Worm (Caenorhabditis elegans) whole organism, early embryonic: ENCODE data around the gene ttr-28.

Experiments
- B0310.2 ChIP-seq: sonication (generic microtip); optimal IDR thresholded peaks from 2 replicates; lab custom pipeline; 2016; ENCODE audit warnings: mild to moderate bottlenecking, missing genetic modification characterization, missing compliant biosample characterization
- F13C5.2 ChIP-seq: sonication (generic microtip); optimal IDR thresholded peaks from 2 replicates; lab custom pipeline; 2017; ENCODE audit warnings: mild to moderate bottlenecking, missing genetic modification characterization, inconsistent platforms, missing compliant biosample characterization
- aly-1 ChIP-seq: sonication (generic microtip); optimal IDR thresholded peaks from 2 replicates; lab custom pipeline; 2016; ENCODE audit warnings: missing genetic modification characterization, missing compliant biosample characterization
- ama-1 ChIP-seq: fragments of 150-350 bp; optimal IDR thresholded peaks from 2 replicates; lab custom pipeline; 2014
- ceh-13 ChIP-seq: fragments of 200-800 bp; sonication (Bioruptor generic); optimal IDR thresholded peaks from 2 replicates; lab custom pipeline; 2018; ENCODE audit warnings: mild to moderate bottlenecking, missing genetic modification characterization, missing compliant biosample characterization
- ceh-36 ChIP-seq: sonication (generic microtip); optimal IDR thresholded peaks from 2 replicates; lab custom pipeline; 2016; ENCODE audit warnings: missing genetic modification characterization, inconsistent platforms, missing compliant biosample characterization
- ets-7 ChIP-seq: sonication (generic microtip); optimal IDR thresholded peaks from 2 replicates; lab custom pipeline; 2016; ENCODE audit warnings: missing genotype, missing genetic modification characterization, missing compliant biosample characterization
- flt-1 ChIP-seq: fragments of 200-800 bp; sonication (Bioruptor generic); IDR thresholded peaks from 2 replicates; pipeline ENCODE4 v1.3.6; 2022; ENCODE audit warnings: missing genetic modification characterization, missing compliant biosample characterization
- hmbx-1 ChIP-seq: sonication (generic microtip); optimal IDR thresholded peaks from 2 replicates; lab custom pipeline; 2016; ENCODE audit warnings: mild to moderate bottlenecking, missing genetic modification characterization, missing compliant biosample characterization
- hmg-4 ChIP-seq: fragments of 200-800 bp; sonication (Bioruptor generic); optimal IDR thresholded peaks from 2 replicates; lab custom pipeline; 2018; ENCODE audit warnings: mild to moderate bottlenecking, missing genetic modification characterization, missing compliant biosample characterization
- hnd-1 ChIP-seq: sonication (generic microtip); optimal IDR thresholded peaks from 2 replicates; lab custom pipeline; 2016; ENCODE audit warnings: missing genetic modification characterization, missing compliant biosample characterization
- pes-1 ChIP-seq: fragments of 200-800 bp; sonication (Bioruptor generic); IDR thresholded peaks from 2 replicates; pipeline ENCODE4 v1.3.6; 2022; ENCODE audit warnings: missing genetic modification reagents, missing genetic modification characterization, missing compliant biosample characterization
- scrt-1 ChIP-seq: fragments of 200-800 bp; sonication (Bioruptor generic); IDR thresholded peaks from 2 replicates; pipeline ENCODE4 v1.3.6; 2022; ENCODE audit warnings: missing genetic modification characterization, missing compliant biosample characterization
- sea-1 ChIP-seq: fragments of 200-800 bp; sonication (Bioruptor generic); conservative IDR thresholded peaks from 2 replicates; pipeline ENCODE4 v1.3.6; 2022; ENCODE audit warnings: missing genetic modification characterization, missing compliant biosample characterization
- tbx-11 ChIP-seq: fragments of 200-800 bp; sonication (Bioruptor generic); IDR thresholded peaks from 2 replicates; pipeline ENCODE4 v1.3.6; 2022; ENCODE audit warnings: missing genetic modification characterization, missing compliant biosample characterization
- tbx-37 ChIP-seq: fragments of 200-800 bp; sonication (Bioruptor generic); conservative IDR thresholded peaks from 2 replicates; pipeline ENCODE4 v1.3.6; 2022; ENCODE audit warnings: missing genetic modification reagents, missing genetic modification characterization, missing compliant biosample characterization
- tra-4 ChIP-seq: sonication (generic microtip); optimal IDR thresholded peaks from 2 replicates; lab custom pipeline; 2017; ENCODE audit warnings: missing genetic modification characterization, missing compliant biosample characterization

ttr-28 gene

ce11 chrV:12944229-12944628 lies 39.3 kb upstream of the ttr-28 start, which contains the start of gene T16G1.3:
T16G1.3 (minus strand) TSS chrV:12944329.
- no peak for TF ChIP-seq scrt-1
- TF ChIP-seq ceh-36 (tag; lab: Kevin White, UChicago): no peak
- no peak for TF ChIP-seq B0310.2 (tag; lab: Kevin White, UChicago)
- TF ChIP-seq hmbx-1 (tag; lab: Kevin White, UChicago): no peak
- TF ChIP-seq hmg-4 (GFP tag; lab: Kevin White, UChicago): no peak
- no peak for TF ChIP-seq tbx-37 (GFP tag; lab: Robert Waterston, UW)
- no peak for TF ChIP-seq aly-1 (tag; lab: Kevin White, UChicago)
- no peak for TF ChIP-seq flt-1 (GFP tag; lab: Robert Waterston, UW)
- TF ChIP-seq ceh-13 (GFP tag; lab: Kevin White, UChicago): no peak
- TF ChIP-seq tra-4 (tag; lab: Kevin White, UChicago): no peak
- TF ChIP-seq sea-1 (GFP tag; lab: Robert Waterston, UW): no peak
- no peak for TF ChIP-seq hnd-1 (tag; lab: Kevin White, UChicago)
- TF ChIP-seq tbx-11 (GFP tag; lab: Robert Waterston, UW): no peak

ce11 chrV:12943399-12943798 lies 38.4 kb upstream of the ttr-28 start:
- TF ChIP-seq ceh-13 (GFP tag; lab: Kevin White, UChicago) (no peak), tra-4 (tag; lab: Kevin White, UChicago) (no peak), hmg-4 (GFP tag; lab: Kevin White, UChicago) (no peak), tbx-37 (GFP tag; lab: Robert Waterston, UW) (no peak), scrt-1 (no peak), ceh-36 (tag; lab: Kevin White, UChicago) (no peak)

DNA sequence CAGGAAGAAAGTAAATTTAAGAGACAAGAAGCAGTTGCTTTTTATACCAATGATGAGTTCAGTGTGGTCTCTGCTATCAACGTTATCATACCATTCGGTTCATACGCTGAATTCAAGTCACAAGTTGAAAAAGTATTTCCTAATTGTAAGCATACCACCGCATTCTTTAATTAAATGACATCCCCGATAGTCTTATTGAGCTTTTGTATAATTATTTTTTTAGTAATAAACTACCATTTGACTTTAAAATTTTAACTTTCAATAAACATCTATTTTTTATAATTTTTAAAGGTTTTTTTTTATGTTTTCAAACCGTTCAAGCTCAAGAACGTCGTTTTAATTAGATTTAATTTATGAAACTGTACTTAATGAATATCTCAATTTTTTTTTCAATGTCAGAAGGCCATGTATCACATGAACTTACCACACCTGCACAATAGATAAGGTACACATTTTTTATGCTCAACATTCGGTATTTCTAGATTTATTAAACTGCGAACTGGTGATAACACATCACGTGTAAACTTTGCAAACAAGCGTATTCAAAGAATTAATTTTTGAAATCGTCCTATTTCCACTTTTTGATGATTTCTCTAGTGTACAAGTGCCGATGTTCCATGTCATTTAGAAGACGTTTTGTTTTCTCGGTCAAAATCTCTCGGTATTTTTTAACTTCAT lies 37.0 kb upstream of the ttr-28 start, which contains the start of gene T16G1.4:
Gene T16G1.4 (minus strand): TSS at position 51 of the 678 bp plus-strand sequence.
- TF ChIP-seq tbx-11 (GFP tag; lab: Robert Waterston, UW): no peak
- TF ChIP-seq pes-1 (GFP tag; lab: Robert Waterston, UW): no peak

DNA sequence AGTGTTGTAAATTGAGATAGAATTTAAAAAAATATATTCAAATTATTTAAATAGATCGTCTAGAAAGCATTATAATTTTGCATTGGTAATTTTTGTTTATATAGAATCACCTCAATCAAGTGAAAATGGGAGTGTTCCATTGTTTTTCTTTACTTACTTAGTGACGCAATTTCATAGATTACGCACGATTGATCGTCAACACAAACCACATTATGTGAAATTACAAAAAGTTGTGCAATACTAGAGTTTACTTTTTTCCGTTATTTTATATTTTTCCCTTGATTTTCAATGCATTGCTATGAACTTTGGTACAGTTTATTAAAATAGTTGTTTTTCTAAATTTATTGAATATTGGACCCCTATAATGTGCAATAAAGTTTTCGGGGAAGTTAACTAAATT lies 34.5 kb upstream of the ttr-28 start, which contains the start of gene T16G1.5:
Gene T16G1.5 (minus strand): TSS at position 119 of the 400 bp plus-strand sequence.
- TF ChIP-seq ama-1 (lab: Kevin White, UChicago): no peak
- no peak for TF ChIP-seq ceh-13 (GFP tag; lab: Kevin White, UChicago)
- no peak for TF ChIP-seq sea-1 (GFP tag; lab: Robert Waterston, UW)
- TF ChIP-seq F13C5.2 (tag; lab: Kevin White, UChicago): no peak
- no peak for TF ChIP-seq pes-1 (GFP tag; lab: Robert Waterston, UW)
- TF ChIP-seq hnd-1 (tag; lab: Kevin White, UChicago): no peak
- no peak for TF ChIP-seq ceh-36 (tag; lab: Kevin White, UChicago)
- no peak for TF ChIP-seq ets-7 (tag; lab: Kevin White, UChicago)
- TF ChIP-seq hmg-4 (GFP tag; lab: Kevin White, UChicago): no peak
- TF ChIP-seq scrt-1: no peak
- TF ChIP-seq hmbx-1 (tag; lab: Kevin White, UChicago): no peak
- TF ChIP-seq aly-1 (tag; lab: Kevin White, UChicago): no peak
- no peak for TF ChIP-seq tra-4 (tag; lab: Kevin White, UChicago)

DNA sequence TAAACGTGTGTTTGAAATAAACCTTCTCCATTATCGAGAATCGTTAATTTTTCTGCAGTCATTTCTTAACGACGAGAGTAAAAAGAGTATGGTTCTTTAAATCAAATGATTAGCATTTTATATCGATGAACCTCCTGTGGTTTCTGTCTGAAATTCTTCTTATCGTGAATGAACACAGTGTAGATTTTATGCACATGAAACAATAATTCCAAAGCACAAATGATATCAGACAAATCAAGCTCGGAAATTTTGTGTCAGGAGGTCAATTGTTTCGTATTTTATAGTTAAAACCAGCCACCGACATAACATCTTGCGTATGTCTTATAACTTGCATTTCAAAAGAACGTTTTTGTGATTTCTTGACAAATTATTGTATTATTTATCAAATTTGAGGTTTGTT lies 32.1 kb upstream of the ttr-28 start, which contains the start of gene T16G1.6:
Gene T16G1.6 (minus strand): TSS at position 77 of the 400 bp plus-strand sequence.
- TF ChIP-seq scrt-1 (no peak), pes-1 (GFP tag; lab: Robert Waterston, UW) (no peak), flt-1 (GFP tag; lab: Robert Waterston, UW) (no peak), hmbx-1 (tag; lab: Kevin White, UChicago) (no peak), aly-1 (tag; lab: Kevin White, UChicago) (no peak), tbx-11 (GFP tag; lab: Robert Waterston, UW) (no peak)

ce11 chrV:12934976-12935375 lies 30.0 kb upstream of the ttr-28 start, which contains the start of gene T16G1.7:
T16G1.7 (minus strand) TSS chrV:12935112.
- no peak for TF ChIP-seq B0310.2 (tag; lab: Kevin White, UChicago)

DNA sequence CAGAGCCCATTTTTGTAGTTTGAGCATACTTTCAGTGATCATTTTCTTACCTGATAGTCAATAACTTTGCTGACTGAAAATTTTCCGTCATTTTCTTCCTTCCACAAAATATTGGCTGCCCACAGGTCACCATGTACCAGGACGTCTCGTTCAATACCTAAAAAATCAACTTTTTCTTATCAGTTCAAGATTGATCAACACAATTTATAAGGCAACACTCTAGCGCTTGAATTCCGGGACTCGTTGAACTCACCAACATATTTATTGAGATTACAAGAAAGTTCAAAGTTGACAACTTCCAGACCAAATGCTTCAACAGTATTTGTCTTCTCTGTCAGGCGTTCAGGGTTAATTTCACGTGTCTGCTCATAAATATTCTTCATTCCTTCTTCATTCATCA lies 28.7 kb upstream of the ttr-28 start:
- TF ChIP-seq tbx-11 (GFP tag; lab: Robert Waterston, UW): no peak
- TF ChIP-seq ets-7 (tag; lab: Kevin White, UChicago): no peak
- no peak for TF ChIP-seq F13C5.2 (tag; lab: Kevin White, UChicago)
- no peak for TF ChIP-seq scrt-1
- no peak for TF ChIP-seq pes-1 (GFP tag; lab: Robert Waterston, UW)
- TF ChIP-seq tbx-37 (GFP tag; lab: Robert Waterston, UW): no peak
- TF ChIP-seq tra-4 (tag; lab: Kevin White, UChicago): no peak

ce11 chrV:12928929-12929532 lies 24.1 kb upstream of the ttr-28 start, which contains the start of gene T16G1.2:
T16G1.2 (plus strand) TSS chrV:12929482.
- TF ChIP-seq ceh-36 (tag; lab: Kevin White, UChicago) (no peak), pes-1 (GFP tag; lab: Robert Waterston, UW) (no peak), ets-7 (tag; lab: Kevin White, UChicago) (no peak), aly-1 (tag; lab: Kevin White, UChicago) (no peak), tbx-11 (GFP tag; lab: Robert Waterston, UW) (no peak), F13C5.2 (tag; lab: Kevin White, UChicago) (no peak), hmg-4 (GFP tag; lab: Kevin White, UChicago) (no peak), ama-1 (lab: Kevin White, UChicago) (no peak), sea-1 (GFP tag; lab: Robert Waterston, UW) (no peak), tbx-37 (GFP tag; lab: Robert Waterston, UW) (no peak), tra-4 (tag; lab: Kevin White, UChicago) (no peak), ceh-13 (GFP tag; lab: Kevin White, UChicago) (no peak), flt-1 (GFP tag; lab: Robert Waterston, UW) (no peak), hmbx-1 (tag; lab: Kevin White, UChicago) (no peak), scrt-1 (no peak), hnd-1 (tag; lab: Kevin White, UChicago) (no peak), B0310.2 (tag; lab: Kevin White, UChicago) (no peak)
